Fruit fly (Drosophila melanogaster): ENCODE measurements around the gene CG32532.
A peak's percentile ranks its signal among the peaks of the same experiment; 100 is the strongest.

The CG32532 gene

DNA sequence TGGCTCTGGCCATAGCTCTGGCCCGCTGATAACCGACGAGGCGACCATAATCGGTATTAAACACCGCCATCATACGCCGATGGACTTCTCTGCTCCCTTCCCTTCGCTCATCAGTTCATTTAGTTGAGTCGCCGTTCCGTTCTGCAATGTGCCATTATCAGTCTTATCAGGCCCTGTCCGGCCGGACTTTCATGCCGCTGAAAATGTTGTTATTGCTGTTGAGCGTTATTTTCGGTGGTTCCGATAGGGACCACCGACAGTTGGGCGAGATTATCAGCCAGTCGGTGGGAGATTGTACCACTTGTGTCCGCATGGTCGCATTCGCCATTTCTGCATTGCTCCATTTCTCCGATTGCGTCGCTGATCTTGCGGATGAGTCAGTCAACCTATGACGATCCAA, 46.0 kb downstream of the CG32532 start (continued):
- no peak for TF ChIP-seq CG10654 (GFP tag; optimal IDR thresholded peaks at IDR 0.05)

DNA sequence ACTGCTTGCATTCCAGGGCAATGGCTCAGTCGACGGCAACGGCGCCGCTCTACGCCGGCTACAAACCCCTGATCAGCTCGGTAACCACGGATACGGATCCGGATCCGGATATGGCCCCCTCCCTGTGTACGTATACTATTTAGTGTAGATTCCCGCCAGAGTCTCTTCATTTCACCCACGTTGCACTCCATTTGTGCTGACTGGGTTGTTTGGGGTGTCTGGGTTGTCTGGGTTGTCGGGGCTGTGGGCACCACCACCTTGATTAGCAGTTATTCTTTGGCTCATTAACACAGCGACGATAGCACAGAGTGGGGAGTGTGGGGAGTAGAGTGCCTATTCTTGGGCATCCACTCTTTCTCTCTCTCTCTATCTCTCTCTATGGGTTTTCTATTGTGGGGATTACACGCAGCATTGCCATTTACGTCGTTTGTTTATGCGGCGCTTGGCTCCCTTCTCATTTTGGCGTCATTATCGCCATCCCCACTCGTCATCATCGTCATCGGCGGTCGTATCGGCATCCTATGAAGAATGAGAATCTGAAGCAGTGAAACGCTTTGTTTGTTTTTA, 48.4 kb downstream of the CG32532 start:
- TF ChIP-seq CG32532 (GFP tag; IDR thresholded peaks at IDR 0.05) (0 out of 2 replicates have a peak, but pooled peaks have one; percentile 31), Trl (optimal IDR thresholded peaks at IDR 0.05) (peak; percentile 16 to 52), Trl (GFP tag; optimal IDR thresholded peaks at IDR 0.05) (no peak), CG1832 (GFP tag; optimal IDR thresholded peaks at IDR 0.05) (peak; percentile 26), sd (tag; optimal IDR thresholded peaks at IDR 0.05) (peak; percentile 2), CG9215 (GFP tag; IDR thresholded peaks at IDR 0.05) (peak; percentile 78), her (GFP tag; optimal IDR thresholded peaks at IDR 0.05) (peak; percentile 23), Atf6 (GFP tag; IDR thresholded peaks at IDR 0.05) (0 out of 2 replicates have a peak, but pooled peaks have one; percentile 20), CG30431 (GFP tag; optimal IDR thresholded peaks at IDR 0.05) (no peak), crol (GFP tag; IDR thresholded peaks at IDR 0.05) (0 out of 2 replicates have a peak, but pooled peaks have one; percentile 15), B-H1 (GFP tag; IDR thresholded peaks at IDR 0.05) (no peak)

DNA sequence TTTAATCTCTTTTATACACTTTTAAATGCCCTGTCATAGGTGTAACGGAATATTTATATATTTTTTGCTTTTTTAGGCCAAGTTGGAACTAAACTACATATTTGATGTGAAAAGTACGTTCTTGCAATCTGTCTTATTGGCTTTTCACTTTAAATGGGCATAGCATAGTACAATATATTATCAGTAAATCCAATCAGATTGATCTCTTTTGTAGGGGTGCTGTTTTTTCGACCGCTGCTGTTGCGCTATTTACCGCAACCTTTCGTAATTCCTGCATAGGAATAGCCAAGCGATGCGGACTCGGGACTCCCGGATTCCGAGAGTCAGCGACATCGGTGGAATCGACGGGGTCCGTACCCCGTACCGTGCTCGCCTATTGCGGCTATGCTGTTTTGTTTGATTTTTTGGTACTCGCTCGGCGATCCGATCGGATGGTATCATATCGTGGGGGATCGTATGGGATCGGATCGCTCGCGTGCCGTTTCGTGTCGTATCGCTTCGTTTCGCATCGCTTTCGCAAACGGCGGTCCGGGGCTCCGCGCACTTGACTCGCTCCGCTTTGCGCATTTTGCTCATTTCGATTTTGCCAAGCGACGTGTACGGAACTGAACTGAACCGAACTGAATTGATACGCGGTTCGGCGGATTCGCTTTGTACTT, 49.4 kb downstream of the CG32532 start:
- TF ChIP-seq CG15514 (GFP tag; optimal IDR thresholded peaks at IDR 0.05) (peak; percentile 71), CG10543 (GFP tag; optimal IDR thresholded peaks at IDR 0.05) (peak; percentile 98), her (GFP tag; optimal IDR thresholded peaks at IDR 0.05) (peak; percentile 16), CG9932 (GFP tag; IDR thresholded peaks at IDR 0.05) (peak; percentile 63), CHES-1-like (GFP tag; optimal IDR thresholded peaks at IDR 0.05) (peak; percentile 4), slbo (GFP tag; IDR thresholded peaks at IDR 0.05) (peak; percentile 60), CG34376 (GFP tag; optimal IDR thresholded peaks at IDR 0.05) (peak; percentile 89), amos (GFP tag; IDR thresholded peaks at IDR 0.05; ENCODE audit: partially characterized antibody) (peak; percentile 48; the same call in 1 of the 2 replicates), CG34224 (GFP tag; IDR thresholded peaks at IDR 0.05; ENCODE audit: partially characterized antibody) (0 out of 3 replicates have a peak, but pooled peaks have one; percentile 9), ci (GFP tag; IDR thresholded peaks at IDR 0.05) (peak; percentile 45; the same call in 1 of the 3 replicates), HLH4C (GFP tag; IDR thresholded peaks at IDR 0.05; ENCODE audit: partially characterized antibody) (no peak), mirr (GFP tag; optimal IDR thresholded peaks at IDR 0.05) (peak; percentile 75), CG8089 (GFP tag; optimal IDR thresholded peaks at IDR 0.05) (no peak), CG18262 (tag; optimal IDR thresholded peaks at IDR 0.05) (no peak), CG10979 (tag; optimal IDR thresholded peaks at IDR 0.05) (no peak), abd-A (tag; optimal IDR thresholded peaks at IDR 0.05) (peak; percentile 1), ranshi (GFP tag; IDR thresholded peaks at IDR 0.05) (peak; percentile 10; the same call in 1 of the 2 replicates), CG8290 (GFP tag; optimal IDR thresholded peaks at IDR 0.05) (no peak), CG8290 (tag; optimal IDR thresholded peaks at IDR 0.05) (peak in 1 of 2 experiments; percentile 87), Adf1 (GFP tag; IDR thresholded peaks at IDR 0.05) (peak; percentile 59; the same call in 1 of the 2 replicates), grau (tag; optimal IDR thresholded peaks at IDR 0.05) (peak; percentile 9), CG10959 (GFP tag; IDR thresholded peaks at IDR 0.05) (no peak), NFAT (GFP tag; IDR thresholded peaks at IDR 0.05) (peak; percentile 58), CG8388 (GFP tag; optimal IDR thresholded peaks at IDR 0.05) (no peak), cas (GFP tag; IDR thresholded peaks at IDR 0.05) (0 out of 2 replicates have a peak, but pooled peaks have one; percentile 5), ase (GFP tag; IDR thresholded peaks at IDR 0.05) (no peak), CG12659 (GFP tag; optimal IDR thresholded peaks at IDR 0.05) (peak; percentile 28), bab2 (GFP tag; optimal IDR thresholded peaks at IDR 0.05) (no peak), sug (tag; optimal IDR thresholded peaks at IDR 0.05) (peak; percentile 92), Hmr (GFP tag; optimal IDR thresholded peaks at IDR 0.05) (peak; percentile 63), caup (GFP tag; optimal IDR thresholded peaks at IDR 0.05; ENCODE audit: severe bottlenecking) (peak; percentile 29), Rfx (GFP tag; IDR thresholded peaks at IDR 0.05) (peak; percentile 58), shn (GFP tag; optimal IDR thresholded peaks at IDR 0.05) (no peak), CG14441 (GFP tag; IDR thresholded peaks at IDR 0.05) (0 out of 2 replicates have a peak, but pooled peaks have one; percentile 5), wdn (GFP tag; IDR thresholded peaks at IDR 0.05) (peak; percentile 11; the same call in 1 of the 2 replicates)

Measured in whole organism, embryonic.